Worm (Caenorhabditis elegans): ENCODE results near the gene fbxa-94.

The fbxa-94 gene

DNA sequence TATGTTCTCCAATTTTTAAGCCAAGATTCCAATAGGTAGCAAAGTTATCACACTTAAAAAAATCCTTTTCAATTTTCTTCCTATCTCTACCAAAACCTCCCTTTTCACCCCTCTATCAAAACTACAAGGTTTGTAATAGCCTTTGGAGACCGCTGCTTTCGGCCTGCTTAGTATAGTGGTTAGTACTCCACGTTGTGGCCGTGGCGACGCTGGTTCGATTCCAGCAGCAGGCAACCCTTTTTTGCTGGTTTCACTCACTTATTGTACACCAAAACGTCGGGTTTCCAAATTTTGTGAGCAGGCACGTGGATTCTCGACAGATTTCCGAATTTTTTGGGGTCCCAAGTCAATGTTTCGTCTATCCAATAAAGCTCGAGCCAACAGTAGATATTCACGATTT is 18.8 kb upstream of the fbxa-94 start (continued):
- TF ChIP-seq ztf-18 (tag; optimal IDR thresholded peaks at IDR 0.05) (peak; percentile 24), ZK185.1 (tag; optimal IDR thresholded peaks at IDR 0.05; ENCODE audit: poor library complexity, severe bottlenecking) (peak; percentile 35), lin-26 (GFP tag; IDR thresholded peaks at IDR 0.05) (peak; percentile 77; the same call in 1 of the 2 replicates), akir-1 (GFP tag; optimal IDR thresholded peaks at IDR 0.05) (no peak), lin-54 (GFP tag; optimal IDR thresholded peaks at IDR 0.05) (peak; percentile 18), dox-1 (GFP tag; IDR thresholded peaks at IDR 0.05) (peak; percentile 54), F55B11.4 (tag; optimal IDR thresholded peaks at IDR 0.05; ENCODE audit: borderline replicate concordance, insufficient read depth) (no peak), ztf-25 (GFP tag; IDR thresholded peaks at IDR 0.05) (0 out of 2 replicates have a peak, but pooled peaks have one; percentile 44)

DNA sequence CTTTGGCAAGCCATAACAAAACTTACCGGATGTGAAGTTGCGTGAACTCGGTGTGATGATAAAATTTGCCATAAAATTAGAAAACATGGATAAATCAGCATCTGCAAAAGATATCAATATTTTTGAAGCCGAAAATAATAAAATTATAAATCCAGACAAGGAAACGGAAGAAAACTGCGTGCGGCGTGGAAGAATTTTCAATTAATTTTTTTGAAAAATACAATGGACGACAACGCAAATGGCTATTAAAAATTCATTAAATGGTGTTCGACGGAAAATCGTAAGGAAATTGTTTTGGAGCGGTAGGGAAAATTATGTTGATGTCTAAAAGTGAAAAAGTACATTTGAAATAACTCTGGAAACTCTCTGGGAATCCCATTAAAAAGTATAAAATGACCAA is 13.7 kb upstream of the fbxa-94 start, which contains the start of gene acr-18:
Gene acr-18, minus strand, starts transcription at position 101 of the 400 bp plus-strand sequence.
- TF ChIP-seq mxl-1 (tag; optimal IDR thresholded peaks at IDR 0.05) (no peak), nfya-1 (tag; optimal IDR thresholded peaks at IDR 0.05; ENCODE audit: borderline replicate concordance, insufficient read depth) (no peak), mes-4 (tag; optimal IDR thresholded peaks at IDR 0.05) (no peak), F57A8.1 (GFP tag; optimal IDR thresholded peaks at IDR 0.05) (no peak), hmg-20 (GFP tag; IDR thresholded peaks at IDR 0.05) (no peak), F52B5.7 (tag; optimal IDR thresholded peaks at IDR 0.05) (no peak), lsl-1 (GFP tag; optimal IDR thresholded peaks at IDR 0.05) (no peak), B0261.1 (tag; optimal IDR thresholded peaks at IDR 0.05) (no peak), K12H6.12 (tag; optimal IDR thresholded peaks at IDR 0.05) (no peak), D2030.7 (GFP tag; IDR thresholded peaks at IDR 0.05) (no peak), ztf-22 (GFP tag; optimal IDR thresholded peaks at IDR 0.05) (no peak), zim-3 (tag; optimal IDR thresholded peaks at IDR 0.05) (no peak), Y53G8AR.9 (GFP tag; conservative IDR thresholded peaks at IDR 0.05) (no peak), lin-54 (GFP tag; optimal IDR thresholded peaks at IDR 0.05) (no peak), atf-7 (tag; optimal IDR thresholded peaks at IDR 0.05) (no peak), ama-1 (optimal IDR thresholded peaks at IDR 0.05) (no peak), ama-1 (GFP tag; optimal IDR thresholded peaks at IDR 0.05) (no peak), mel-28 (tag; optimal IDR thresholded peaks at IDR 0.05; ENCODE audit: borderline replicate concordance) (no peak), mcd-1 (GFP tag; IDR thresholded peaks at IDR 0.05) (no peak), bed-1 (GFP tag; IDR thresholded peaks at IDR 0.05) (no peak)

DNA sequence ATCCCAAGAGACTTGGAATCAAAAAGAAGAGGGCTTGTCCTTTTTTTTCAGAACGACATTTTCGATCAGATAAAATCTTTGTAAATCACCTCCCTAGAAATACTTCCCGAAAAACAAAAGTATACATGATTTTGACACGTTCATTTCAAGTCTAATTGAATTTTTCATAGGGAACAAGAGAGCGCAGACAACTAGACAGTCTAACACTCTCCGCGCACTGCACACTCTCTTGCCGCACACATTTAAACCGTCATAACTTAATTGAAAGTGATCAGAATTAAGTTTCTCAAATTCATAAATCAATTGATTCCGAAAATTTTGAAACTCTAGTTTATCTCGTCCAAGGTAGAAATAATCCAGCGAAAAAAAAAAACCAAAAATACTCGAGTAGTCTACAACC is 13.0 kb upstream of the fbxa-94 start:
- TF ChIP-seq Y53G8AR.9 (GFP tag; conservative IDR thresholded peaks at IDR 0.05) (no peak), bed-2 (GFP tag; IDR thresholded peaks at IDR 0.05) (no peak), lsy-27 (tag; optimal IDR thresholded peaks at IDR 0.05; ENCODE audit: borderline replicate concordance, insufficient read depth) (no peak), lin-26 (GFP tag; IDR thresholded peaks at IDR 0.05) (no peak), somi-1 (GFP tag; optimal IDR thresholded peaks at IDR 0.05) (no peak), lag-1 (GFP tag; IDR thresholded peaks at IDR 0.05) (no peak), him-1 (tag; optimal IDR thresholded peaks at IDR 0.05) (no peak), ZK185.1 (tag; optimal IDR thresholded peaks at IDR 0.05; ENCODE audit: poor library complexity, severe bottlenecking) (no peak), Y95B8A.8 (GFP tag; IDR thresholded peaks at IDR 0.05) (no peak), madf-8 (GFP tag; conservative IDR thresholded peaks at IDR 0.05) (no peak), ztf-3 (GFP tag; optimal IDR thresholded peaks at IDR 0.05) (no peak), D2030.7 (GFP tag; IDR thresholded peaks at IDR 0.05) (no peak), efl-1 (GFP tag; optimal IDR thresholded peaks at IDR 0.05) (no peak), akir-1 (GFP tag; optimal IDR thresholded peaks at IDR 0.05) (no peak), snpc-1.3 (tag; optimal IDR thresholded peaks at IDR 0.05; ENCODE audit: insufficient read depth) (no peak)
